Worm (Caenorhabditis elegans): ENCODE results near the gene cbp-3.

cbp-3 gene

DNA sequence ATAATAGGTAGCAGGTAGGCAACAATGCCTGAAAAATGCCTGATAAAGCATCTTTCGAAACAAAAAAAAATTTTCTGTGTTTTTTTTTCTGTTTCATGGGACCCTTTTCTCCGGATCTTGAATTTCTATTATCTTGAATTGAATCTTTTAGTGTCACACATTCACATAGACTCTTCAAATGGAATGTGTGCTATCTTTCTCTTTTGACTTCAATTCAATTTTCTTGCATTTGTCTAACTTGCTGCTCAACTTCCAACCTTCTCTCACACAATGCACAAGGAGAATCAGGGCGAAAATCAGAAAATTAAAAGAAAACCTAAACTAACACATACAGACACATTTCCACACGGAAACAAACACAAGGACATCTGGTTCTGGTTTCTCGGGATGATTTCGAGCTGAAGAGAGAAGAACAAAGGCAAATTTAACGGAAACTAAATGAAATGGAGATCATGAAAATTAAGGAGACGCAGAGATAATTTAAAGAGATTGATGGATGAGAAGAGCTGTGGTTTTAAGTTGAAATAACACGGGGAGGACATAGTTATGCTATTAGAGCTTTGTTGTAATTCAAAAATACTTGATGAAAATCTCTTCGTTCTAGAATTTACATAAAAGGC, 58.5 kb downstream of the cbp-3 start:
- TF ChIP-seq irx-1 (tag; optimal IDR thresholded peaks at IDR 0.05): no peak
- TF ChIP-seq aly-2 (tag; optimal IDR thresholded peaks at IDR 0.05): no peak
- no peak for TF ChIP-seq ama-1 (optimal IDR thresholded peaks at IDR 0.05)
- peak; percentile 97 for TF ChIP-seq dsc-1 (tag; optimal IDR thresholded peaks at IDR 0.05)
- peak; percentile 71 for TF ChIP-seq fkh-4 (tag; optimal IDR thresholded peaks at IDR 0.05; ENCODE audit: borderline replicate concordance)
- TF ChIP-seq pqm-1 (tag; optimal IDR thresholded peaks at IDR 0.05): no peak
- peak; percentile 24 for TF ChIP-seq lin-14 (GFP tag; optimal IDR thresholded peaks at IDR 0.05)
- TF ChIP-seq zag-1 (tag; optimal IDR thresholded peaks at IDR 0.05): no peak
- peak; percentile 49 for TF ChIP-seq fkh-10 (GFP tag; optimal IDR thresholded peaks at IDR 0.05)
- no peak for TF ChIP-seq efl-1 (optimal IDR thresholded peaks at IDR 0.05)
- TF ChIP-seq efl-1 (GFP tag; optimal IDR thresholded peaks at IDR 0.05 in 1 of 2): peak in 1 of 2 experiments; percentile 74
- no peak for TF ChIP-seq C34B4.2 (tag; optimal IDR thresholded peaks at IDR 0.05)
- no peak for TF ChIP-seq snu-23 (GFP tag; optimal IDR thresholded peaks at IDR 0.05)

DNA sequence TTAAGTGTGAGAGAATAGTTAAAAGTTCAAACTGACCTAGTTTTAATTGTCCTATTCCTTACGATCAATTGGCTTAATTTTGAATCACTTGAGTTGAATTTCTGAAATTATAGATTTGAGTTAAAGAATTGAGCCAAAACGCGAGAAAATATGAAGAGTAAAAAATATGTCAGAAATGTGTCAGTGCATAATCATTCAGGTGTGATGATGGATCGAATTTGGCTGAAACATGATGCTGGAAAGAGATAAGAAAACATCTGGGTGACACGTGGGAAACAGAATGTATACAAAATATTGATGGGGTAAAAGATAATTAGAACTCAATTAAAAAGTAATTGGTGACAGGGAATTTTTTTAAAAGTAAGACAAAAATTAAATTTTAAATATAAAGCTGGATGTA, 60.0 kb downstream of the cbp-3 start, which contains the start of gene R10E12.2:
TSS of gene R10E12.2 (minus strand) at position 101 of the 400 bp plus-strand sequence.
- TF ChIP-seq mab-9 (GFP tag; IDR thresholded peaks at IDR 0.05) (no peak), efl-1 (optimal IDR thresholded peaks at IDR 0.05) (no peak), efl-1 (GFP tag; optimal IDR thresholded peaks at IDR 0.05 in 1 of 2) (peak in 1 of 2 experiments; percentile 26)
